Worm (Caenorhabditis elegans) whole organism, L3 larva: Measurements from ENCODE around the gene ZK287.7.

Experiments used
- R02D3.7 ChIP-seq: fragments of 150-350 bp; optimal IDR thresholded peaks from 2 replicates; lab custom pipeline; 2014; ENCODE audit warnings: missing biosample characterization, missing genetic modification characterization
- ZK546.5 ChIP-seq: sonication (generic microtip); optimal IDR thresholded peaks from 2 replicates; lab custom pipeline; 2017; ENCODE audit warnings: missing biosample characterization, missing genetic modification characterization
- aly-2 ChIP-seq: fragments of 150-350 bp; optimal IDR thresholded peaks from 2 replicates; lab custom pipeline; 2014; ENCODE audit warnings: missing biosample characterization, missing genetic modification characterization
- ama-1 ChIP-seq: fragments of 150-350 bp; optimal IDR thresholded peaks from 2 replicates; lab custom pipeline; 2018
- ceh-16 ChIP-seq: sonication (generic microtip); optimal IDR thresholded peaks from 2 replicates; lab custom pipeline; 2017; ENCODE audit warnings: missing biosample characterization, missing genetic modification characterization
- ceh-28 ChIP-seq: fragments of 150-350 bp; optimal IDR thresholded peaks from 2 replicates; lab custom pipeline; 2014; ENCODE audit warnings: missing biosample characterization, missing genetic modification reagents, missing genetic modification characterization
- ceh-82 ChIP-seq: fragments of 150-350 bp; optimal IDR thresholded peaks from 2 replicates; lab custom pipeline; 2014; ENCODE audit warnings: missing biosample characterization, missing genetic modification characterization
- ceh-9 ChIP-seq: sonication (generic microtip); optimal IDR thresholded peaks from 2 replicates; lab custom pipeline; 2018; ENCODE audit warnings: missing biosample characterization, missing genetic modification characterization
- egl-27 ChIP-seq: sonication (generic microtip); optimal IDR thresholded peaks from 4 replicates; lab custom pipeline; 2017; ENCODE audit warnings: missing biosample characterization, missing genetic modification reagents, missing genetic modification characterization
- egl-5 ChIP-seq: fragments of 150-350 bp; optimal IDR thresholded peaks from 2 replicates; lab custom pipeline; 2017; ENCODE audit warnings: missing biosample characterization, missing genetic modification reagents, missing genetic modification characterization, inconsistent platforms
- elt-1 ChIP-seq: fragments of 150-350 bp; optimal IDR thresholded peaks from 2 replicates; lab custom pipeline; 2014; ENCODE audit warnings: missing biosample characterization, missing genetic modification characterization
- elt-2 ChIP-seq: sonication (generic microtip); optimal IDR thresholded peaks from 2 replicates; lab custom pipeline; 2016; ENCODE audit warnings: missing genetic modification reagents, mild to moderate bottlenecking, missing genetic modification characterization, missing compliant biosample characterization
- elt-3 ChIP-seq, 3 experiments: fragments of 150-350 bp in 1 of 3; sonication (generic microtip) in 2 of 3; optimal IDR thresholded peaks; 2 replicates in 2 of 3; 4 replicates in 1 of 3; lab custom pipeline; 2014 to 2017; ENCODE audit warnings: missing biosample characterization in 3 of 3, missing genetic modification characterization in 3 of 3
- fkh-10 ChIP-seq: sonication (generic microtip); optimal IDR thresholded peaks from 2 replicates; lab custom pipeline; 2017; ENCODE audit warnings: missing biosample characterization, missing genetic modification reagents, missing genetic modification characterization
- fkh-2 ChIP-seq: fragments of 150-350 bp; optimal IDR thresholded peaks from 2 replicates; lab custom pipeline; 2014; ENCODE audit warnings: missing biosample characterization, missing genetic modification reagents, missing genetic modification characterization
- hmg-11 ChIP-seq: sonication (generic microtip); optimal IDR thresholded peaks from 2 replicates; lab custom pipeline; 2016; ENCODE audit warnings: missing genetic modification characterization, missing compliant biosample characterization
- jun-1 ChIP-seq: fragments of 150-350 bp; optimal IDR thresholded peaks from 2 replicates; lab custom pipeline; 2014; ENCODE audit warnings: missing biosample characterization, missing genetic modification reagents, missing genetic modification characterization
- lin-15B ChIP-seq: fragments of 150-350 bp; optimal IDR thresholded peaks from 2 replicates; lab custom pipeline; 2014; ENCODE audit warnings: missing biosample characterization, missing genetic modification characterization
- lin-39 ChIP-seq: fragments of 150-350 bp; optimal IDR thresholded peaks from 2 replicates; lab custom pipeline; 2018; ENCODE audit warnings: missing biosample characterization, missing genetic modification reagents, missing genetic modification characterization
- lsy-12 ChIP-seq: sonication (generic microtip); optimal IDR thresholded peaks from 2 replicates; lab custom pipeline; 2016; ENCODE audit warnings: mild to moderate bottlenecking, missing genetic modification characterization, missing compliant biosample characterization
- mdl-1 ChIP-seq: fragments of 150-350 bp; optimal IDR thresholded peaks from 2 replicates; lab custom pipeline; 2014; ENCODE audit warnings: missing biosample characterization, missing genetic modification characterization
- mml-1 ChIP-seq: fragments of 150-350 bp; sonication (generic microtip); optimal IDR thresholded peaks from 3 replicates; lab custom pipeline; 2014; ENCODE audit warnings: missing biosample characterization, missing genetic modification characterization
- nfya-1 ChIP-seq: sonication (generic microtip); optimal IDR thresholded peaks from 2 replicates; lab custom pipeline; 2017; ENCODE audit warnings: missing genetic modification characterization, mild to moderate bottlenecking, missing compliant biosample characterization, antibody characterized with exemption, moderate library complexity; ENCODE audit not compliant: insufficient read depth
- nhr-11 ChIP-seq: fragments of 150-350 bp; optimal IDR thresholded peaks from 2 replicates; lab custom pipeline; 2014; ENCODE audit warnings: missing biosample characterization, missing genetic modification characterization
- nhr-12 ChIP-seq: fragments of 150-350 bp; optimal IDR thresholded peaks from 2 replicates; lab custom pipeline; 2014; ENCODE audit warnings: missing biosample characterization, missing genetic modification characterization
- nhr-237 ChIP-seq: fragments of 150-350 bp; optimal IDR thresholded peaks from 2 replicates; lab custom pipeline; 2014; ENCODE audit warnings: missing biosample characterization, missing genetic modification characterization
- nhr-25 ChIP-seq: sonication (generic microtip); optimal IDR thresholded peaks from 2 replicates; lab custom pipeline; 2017; ENCODE audit warnings: missing biosample characterization, missing genetic modification characterization
- nhr-43 ChIP-seq: sonication (generic microtip); optimal IDR thresholded peaks from 2 replicates; lab custom pipeline; 2016; ENCODE audit warnings: mild to moderate bottlenecking, missing genetic modification characterization, missing compliant biosample characterization; ENCODE audit not compliant: poor library complexity, severe bottlenecking
- nhr-67 ChIP-seq: fragments of 150-350 bp; optimal IDR thresholded peaks from 2 replicates; lab custom pipeline; 2014; ENCODE audit warnings: missing biosample characterization, missing genetic modification characterization
- nhr-77 ChIP-seq: fragments of 150-350 bp; optimal IDR thresholded peaks from 2 replicates; lab custom pipeline; 2014; ENCODE audit warnings: missing biosample characterization, missing genetic modification characterization
- pha-4 ChIP-seq: fragments of 150-350 bp; optimal IDR thresholded peaks from 2 replicates; lab custom pipeline; 2014; ENCODE audit warnings: missing biosample characterization, missing genetic modification reagents, missing genetic modification characterization
- pqm-1 ChIP-seq: fragments of 150-350 bp; optimal IDR thresholded peaks from 2 replicates; lab custom pipeline; 2017; ENCODE audit warnings: missing biosample characterization, missing genetic modification characterization, inconsistent platforms
- sea-2 ChIP-seq: fragments of 150-350 bp; sonication (generic microtip); optimal IDR thresholded peaks from 4 replicates; lab custom pipeline; 2014; ENCODE audit warnings: missing biosample characterization, missing genetic modification reagents, missing genetic modification characterization
- skn-1 ChIP-seq: fragments of 150-350 bp; optimal IDR thresholded peaks from 2 replicates; lab custom pipeline; 2014; ENCODE audit warnings: missing biosample characterization, missing genetic modification characterization
- snpc-4 ChIP-seq: fragments of 150-350 bp; optimal IDR thresholded peaks from 2 replicates; lab custom pipeline; 2014; ENCODE audit warnings: missing biosample characterization, missing genetic modification characterization
- unc-39 ChIP-seq: sonication (generic microtip); optimal IDR thresholded peaks from 4 replicates; lab custom pipeline; 2017; ENCODE audit warnings: missing biosample characterization, missing genetic modification characterization
- ztf-11 ChIP-seq: fragments of 150-350 bp; optimal IDR thresholded peaks from 2 replicates; lab custom pipeline; 2014; ENCODE audit warnings: missing biosample characterization, missing genetic modification characterization
- ztf-4 ChIP-seq: fragments of 150-350 bp; optimal IDR thresholded peaks from 2 replicates; lab custom pipeline; 2014; ENCODE audit warnings: missing biosample characterization, missing genetic modification characterization

ZK287.7 gene

ce11 chrV:9699216-9699615, 6.4 kb downstream of the ZK287.7 start:
- no peak for TF ChIP-seq hmg-11
- no peak for TF ChIP-seq ztf-4 (tag; lab: Kevin White, UChicago)
- TF ChIP-seq ama-1 (lab: Kevin White, UChicago) = no peak
- no peak for TF ChIP-seq ceh-9 (tag; lab: Kevin White, UChicago)
- peak; percentile 15 for TF ChIP-seq elt-2 (tag; lab: Kevin White, UChicago)
- TF ChIP-seq ceh-16 (tag; lab: Kevin White, UChicago) = no peak
- TF ChIP-seq pqm-1 (tag; lab: Kevin White, UChicago) = no peak

DNA sequence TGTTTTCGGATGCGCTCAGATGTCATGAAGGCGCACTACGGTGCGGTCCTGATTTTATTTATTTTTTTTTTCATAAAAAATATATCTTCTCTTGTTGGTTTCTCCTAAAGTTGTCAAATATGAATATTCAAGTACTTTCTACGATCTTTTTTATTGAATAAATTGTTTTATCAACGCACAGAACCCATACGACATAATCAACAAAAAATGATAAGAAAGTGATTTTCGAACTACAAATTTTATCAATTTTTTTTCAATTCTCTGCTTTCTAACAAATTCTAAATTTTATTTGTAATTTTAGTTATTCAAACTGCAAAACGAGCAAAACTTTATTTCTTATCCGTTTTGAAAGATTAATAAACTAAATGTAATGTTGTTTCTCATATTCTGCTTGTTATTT, 9.0 kb downstream of the ZK287.7 start:
- peak; percentile 32 for TF ChIP-seq pqm-1 (tag; lab: Kevin White, UChicago)
- TF ChIP-seq mdl-1 (tag; lab: Kevin White, UChicago) = no peak
- TF ChIP-seq elt-2 (tag; lab: Kevin White, UChicago) = peak; percentile 70

- TF ChIP-seq aly-2 (tag; lab: Kevin White, UChicago) = no peak
- TF ChIP-seq nhr-43 = no peak
These were observed 9.9 kb downstream of the ZK287.7 start, which contains the start of gene xbx-6 for ce11 chrV:9702755-9703154. TSS of gene xbx-6 (plus strand) at chrV:9703055.

- TF ChIP-seq aly-2 (tag; lab: Kevin White, UChicago) (no peak), elt-3 (tag; optimal IDR thresholded peaks at IDR 0.05; lab: Kevin White, UChicago) (no peak), ZK546.5 (tag; lab: Kevin White, UChicago) (no peak), nhr-25 (tag; lab: Kevin White, UChicago) (no peak), fkh-2 (tag; lab: Kevin White, UChicago) (no peak), lin-15B (tag; lab: Kevin White, UChicago) (no peak), nhr-67 (tag; lab: Kevin White, UChicago) (no peak), jun-1 (tag; lab: Kevin White, UChicago) (no peak), hmg-11 (no peak), elt-2 (tag; lab: Kevin White, UChicago) (no peak), ceh-9 (tag; lab: Kevin White, UChicago) (no peak), mml-1 (tag; lab: Kevin White, UChicago) (no peak), pqm-1 (tag; lab: Kevin White, UChicago) (no peak), nhr-11 (no peak), R02D3.7 (tag; lab: Kevin White, UChicago) (no peak), ama-1 (lab: Kevin White, UChicago) (no peak), egl-27 (tag; lab: Kevin White, UChicago) (no peak)
These were observed 10.7 kb downstream of the ZK287.7 start for ce11 chrV:9703549-9703948.

- TF ChIP-seq ceh-28 = peak; percentile 70
- TF ChIP-seq nhr-77 (tag; lab: Kevin White, UChicago) = no peak
- no peak for TF ChIP-seq unc-39 (tag; lab: Kevin White, UChicago)
- no peak for TF ChIP-seq ztf-11 (tag; lab: Kevin White, UChicago)
- peak; percentile 48 for TF ChIP-seq pha-4 (tag; lab: Kevin White, UChicago)
- peak; percentile 24 for TF ChIP-seq ama-1 (lab: Kevin White, UChicago)
- no peak for TF ChIP-seq elt-2 (tag; lab: Kevin White, UChicago)
- TF ChIP-seq elt-3 (tag; optimal IDR thresholded peaks at IDR 0.05; lab: Kevin White, UChicago) = no peak
- TF ChIP-seq elt-1 (tag; lab: Kevin White, UChicago) = peak; percentile 13
- TF ChIP-seq sea-2 = no peak
- TF ChIP-seq egl-27 (tag; lab: Kevin White, UChicago) = no peak
- TF ChIP-seq lsy-12 (tag; lab: Kevin White, UChicago) = no peak
- TF ChIP-seq egl-5 (tag; lab: Kevin White, UChicago) = peak; percentile 59
- TF ChIP-seq nfya-1 (tag; lab: Kevin White, UChicago) = peak; percentile 64
- TF ChIP-seq nhr-25 (tag; lab: Kevin White, UChicago) = peak; percentile 65
- TF ChIP-seq lin-15B (tag; lab: Kevin White, UChicago) = peak; percentile 32
- no peak for TF ChIP-seq ceh-82 (tag; lab: Kevin White, UChicago)
- no peak for TF ChIP-seq nhr-12 (tag; lab: Kevin White, UChicago)
- peak; percentile 52 for TF ChIP-seq hmg-11
- peak; percentile 80 for TF ChIP-seq lin-39 (tag; lab: Kevin White, UChicago)
- TF ChIP-seq R02D3.7 (tag; lab: Kevin White, UChicago) = no peak
- TF ChIP-seq mdl-1 (tag; lab: Kevin White, UChicago) = no peak
- peak; percentile 62 for TF ChIP-seq skn-1 (tag; lab: Kevin White, UChicago)
- TF ChIP-seq ceh-9 (tag; lab: Kevin White, UChicago) = no peak
- peak; percentile 7 for TF ChIP-seq snpc-4
- no peak for TF ChIP-seq nhr-43
- no peak for TF ChIP-seq fkh-10 (GFP tag; lab: Kevin White, UChicago)
- no peak for TF ChIP-seq fkh-2 (tag; lab: Kevin White, UChicago)
- no peak for TF ChIP-seq nhr-237
These were observed 11.5 kb downstream of the ZK287.7 start for ce11 chrV:9704399-9704798.
